Fruit fly (Drosophila melanogaster) Kc167 (cell line): ENCODE measurements around the gene CG34348.

Source experiments
- Myc ChIP-seq: fragments of >200 bp; optimal IDR thresholded peaks from 2 replicates; lab custom pipeline; 2017; ENCODE audit warnings: missing external identifiers
- Sin3A ChIP-seq: fragments of >200 bp; optimal IDR thresholded peaks from 2 replicates; lab custom pipeline; 2018; ENCODE audit warnings: missing external identifiers
- h ChIP-seq: fragments of >200 bp; optimal IDR thresholded peaks from 3 replicates; lab custom pipeline; 2018; ENCODE audit warnings: missing external identifiers
- insv ChIP-seq: fragments of >200 bp; optimal IDR thresholded peaks from 3 replicates; lab custom pipeline; 2018; ENCODE audit warnings: missing external identifiers
- psq ChIP-seq: fragments of >200 bp; optimal IDR thresholded peaks from 2 replicates; lab custom pipeline; 2017; ENCODE audit warnings: missing external identifiers
- ttk ChIP-seq: sonication (Bioruptor generic); optimal IDR thresholded peaks from 2 replicates; lab custom pipeline; 2017; ENCODE audit warnings: missing external identifiers

- TF ChIP-seq Sin3A (lab: Kevin White, UChicago) (no peak), h (lab: Kevin White, UChicago) (no peak), insv (lab: Kevin White, UChicago) (no peak), psq (lab: Kevin White, UChicago) (no peak), ttk (peak; percentile 64), Myc (lab: Kevin White, UChicago) (no peak)
These were observed 17.0 kb downstream of the CG34348 start for dm6 chrX:11356648-11357047.
